Worm (Caenorhabditis elegans) whole organism, early embryonic: ENCODE data around the gene F56D6.21.

ENCODE experiments used
- B0310.2 ChIP-seq: sonication (generic microtip); optimal IDR thresholded peaks from 2 replicates; lab custom pipeline; 2016; ENCODE audit warnings: mild to moderate bottlenecking, missing genetic modification characterization, missing compliant biosample characterization
- aly-1 ChIP-seq: sonication (generic microtip); optimal IDR thresholded peaks from 2 replicates; lab custom pipeline; 2016; ENCODE audit warnings: missing genetic modification characterization, missing compliant biosample characterization
- ama-1 ChIP-seq: fragments of 150-350 bp; optimal IDR thresholded peaks from 2 replicates; lab custom pipeline; 2014
- ceh-13 ChIP-seq: fragments of 200-800 bp; sonication (Bioruptor generic); optimal IDR thresholded peaks from 2 replicates; lab custom pipeline; 2018; ENCODE audit warnings: mild to moderate bottlenecking, missing genetic modification characterization, missing compliant biosample characterization
- flt-1 ChIP-seq: fragments of 200-800 bp; sonication (Bioruptor generic); IDR thresholded peaks from 2 replicates; pipeline ENCODE4 v1.3.6; 2022; ENCODE audit warnings: missing genetic modification characterization, missing compliant biosample characterization
- hmbx-1 ChIP-seq: sonication (generic microtip); optimal IDR thresholded peaks from 2 replicates; lab custom pipeline; 2016; ENCODE audit warnings: mild to moderate bottlenecking, missing genetic modification characterization, missing compliant biosample characterization
- hmg-4 ChIP-seq: fragments of 200-800 bp; sonication (Bioruptor generic); optimal IDR thresholded peaks from 2 replicates; lab custom pipeline; 2018; ENCODE audit warnings: mild to moderate bottlenecking, missing genetic modification characterization, missing compliant biosample characterization
- hnd-1 ChIP-seq: sonication (generic microtip); optimal IDR thresholded peaks from 2 replicates; lab custom pipeline; 2016; ENCODE audit warnings: missing genetic modification characterization, missing compliant biosample characterization
- pes-1 ChIP-seq: fragments of 200-800 bp; sonication (Bioruptor generic); IDR thresholded peaks from 2 replicates; pipeline ENCODE4 v1.3.6; 2022; ENCODE audit warnings: missing genetic modification reagents, missing genetic modification characterization, missing compliant biosample characterization
- scrt-1 ChIP-seq: fragments of 200-800 bp; sonication (Bioruptor generic); IDR thresholded peaks from 2 replicates; pipeline ENCODE4 v1.3.6; 2022; ENCODE audit warnings: missing genetic modification characterization, missing compliant biosample characterization
- tbx-11 ChIP-seq: fragments of 200-800 bp; sonication (Bioruptor generic); IDR thresholded peaks from 2 replicates; pipeline ENCODE4 v1.3.6; 2022; ENCODE audit warnings: missing genetic modification characterization, missing compliant biosample characterization

DNA sequence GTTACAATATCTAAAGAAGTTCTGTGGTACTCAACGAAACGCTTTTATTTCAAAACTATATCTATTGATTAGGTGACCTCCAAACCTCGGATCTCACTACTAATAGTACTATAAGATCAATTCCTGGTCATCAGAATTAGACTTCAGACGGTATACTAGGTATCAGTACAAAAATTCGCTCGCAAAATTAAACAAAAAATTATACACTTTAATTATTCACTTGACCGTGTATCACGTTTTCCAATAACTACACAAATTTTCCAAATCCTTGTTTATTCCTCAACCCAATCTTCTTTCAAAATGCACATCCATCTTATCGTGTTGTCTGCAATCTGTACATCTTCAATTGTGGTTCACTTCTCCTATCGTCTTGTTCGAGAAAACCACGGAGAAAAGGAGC, 13.4 kb downstream of the F56D6.21 start, which contains the start of gene F56D6.23:
- no peak for TF ChIP-seq pes-1 (GFP tag; lab: Robert Waterston, UW)
- TF ChIP-seq hmbx-1 (tag; lab: Kevin White, UChicago): no peak
- TF ChIP-seq ama-1 (lab: Kevin White, UChicago): no peak
- no peak for TF ChIP-seq hmg-4 (GFP tag; lab: Kevin White, UChicago)
- no peak for TF ChIP-seq ceh-13
- no peak for TF ChIP-seq tbx-11 (GFP tag; lab: Robert Waterston, UW)
- TF ChIP-seq B0310.2 (tag; lab: Kevin White, UChicago): no peak
- no peak for TF ChIP-seq hnd-1 (tag; lab: Kevin White, UChicago)
- TF ChIP-seq flt-1 (GFP tag; lab: Robert Waterston, UW): no peak
- no peak for TF ChIP-seq scrt-1 (GFP tag; lab: Robert Waterston, UW)
- TF ChIP-seq aly-1 (tag; lab: Kevin White, UChicago): no peak
